Fruit fly (Drosophila melanogaster): Measurements from ENCODE around the gene CG8379.

DNA sequence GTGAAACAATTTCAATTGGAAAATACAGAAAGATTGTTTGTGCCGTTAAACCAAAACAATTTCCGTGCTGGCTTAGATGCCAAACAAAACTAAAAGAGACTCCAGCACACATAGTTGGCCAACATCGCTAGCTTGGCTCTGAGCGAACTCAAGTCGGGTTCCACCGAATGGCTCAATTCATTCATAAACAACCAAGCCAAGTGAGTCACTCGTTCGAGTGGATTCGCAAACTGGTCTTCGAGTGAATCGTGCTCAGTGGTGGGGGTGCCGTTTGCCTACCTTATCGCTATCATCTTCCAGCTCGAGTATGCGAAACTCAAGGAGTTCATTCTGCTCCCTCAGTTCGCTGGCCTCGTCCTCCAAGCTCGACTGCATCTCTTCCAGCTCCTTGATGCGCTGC, 38.8 kb upstream of the CG8379 start:
- TF ChIP-seq h (GFP tag; optimal IDR thresholded peaks at IDR 0.05) (no peak), brk (GFP tag; optimal IDR thresholded peaks at IDR 0.05) (no peak), br (GFP tag; optimal IDR thresholded peaks at IDR 0.05) (no peak), GATAd (GFP tag; optimal IDR thresholded peaks at IDR 0.05) (no peak), CG32264 (GFP tag; optimal IDR thresholded peaks at IDR 0.05) (no peak), lola (GFP tag; optimal IDR thresholded peaks at IDR 0.05) (no peak), usp (GFP tag; optimal IDR thresholded peaks at IDR 0.05) (no peak), Jra (GFP tag; optimal IDR thresholded peaks at IDR 0.05) (no peak), dmrt93B (GFP tag; optimal IDR thresholded peaks at IDR 0.05) (no peak), foxo (GFP tag; optimal IDR thresholded peaks at IDR 0.05) (no peak), rgr (GFP tag; optimal IDR thresholded peaks at IDR 0.05) (no peak), CG9705 (GFP tag; optimal IDR thresholded peaks at IDR 0.05) (no peak), psq (GFP tag; optimal IDR thresholded peaks at IDR 0.05) (no peak), Dfd (GFP tag; optimal IDR thresholded peaks at IDR 0.05) (no peak)
